Fruit fly (Drosophila melanogaster) whole organism, embryonic: Measurements from ENCODE around the gene CG32857.

ENCODE experiments used
- Awh ChIP-seq: fragments of 200-800 bp; sonication (Bioruptor generic); IDR thresholded peaks from 2 replicates; pipeline ENCODE4, ENCODE4 v1.3.6; 2022; ENCODE audit warnings: missing biosample characterization, missing genetic modification characterization
- Bteb2 ChIP-seq: fragments of 200-800 bp; sonication (Bioruptor generic); optimal IDR thresholded peaks from 2 replicates; lab custom pipeline; 2016; ENCODE audit warnings: missing biosample characterization, missing genetic modification characterization
- CG10147 ChIP-seq: fragments of 200-800 bp; sonication (Bioruptor generic); optimal IDR thresholded peaks from 2 replicates; lab custom pipeline; 2019; ENCODE audit warnings: missing biosample characterization, mild to moderate bottlenecking, missing genetic modification characterization, moderate library complexity
- CG10462 ChIP-seq: fragments of 200-800 bp; sonication (Bioruptor generic); optimal IDR thresholded peaks from 2 replicates; lab custom pipeline; 2016; ENCODE audit warnings: missing biosample characterization, missing genetic modification characterization
- CG12236 ChIP-seq: fragments of 200-800 bp; sonication (Bioruptor generic); optimal IDR thresholded peaks from 2 replicates; lab custom pipeline; 2016; ENCODE audit warnings: missing biosample characterization, missing genetic modification characterization
- CG15011 ChIP-seq: fragments of 200-800 bp; sonication (Bioruptor generic); optimal IDR thresholded peaks from 3 replicates; lab custom pipeline; 2018; ENCODE audit warnings: missing biosample characterization, mild to moderate bottlenecking, missing genetic modification characterization
- CG1647 ChIP-seq: fragments of 200-800 bp; sonication (Bioruptor generic); optimal IDR thresholded peaks from 3 replicates; lab custom pipeline; 2016; ENCODE audit warnings: missing biosample characterization, missing genetic modification characterization
- CG16863 ChIP-seq: fragments of 200-800 bp; sonication (Bioruptor generic); optimal IDR thresholded peaks from 3 replicates; lab custom pipeline; 2016; ENCODE audit warnings: missing biosample characterization, missing genetic modification characterization
- CG17385 ChIP-seq: fragments of 200-800 bp; sonication (Bioruptor generic); optimal IDR thresholded peaks from 3 replicates; lab custom pipeline; 2018; ENCODE audit warnings: missing biosample characterization, mild to moderate bottlenecking, missing genetic modification characterization
- CG1792 ChIP-seq: fragments of 200-800 bp; sonication (Bioruptor generic); optimal IDR thresholded peaks from 2 replicates; lab custom pipeline; 2016; ENCODE audit warnings: missing biosample characterization, missing genetic modification characterization
- CG18011 ChIP-seq: fragments of 200-800 bp; sonication (Bioruptor generic); optimal IDR thresholded peaks from 2 replicates; lab custom pipeline; 2017; ENCODE audit warnings: missing biosample characterization, missing genetic modification characterization, mild to moderate bottlenecking, moderate library complexity, missing genotype
- CG33557 ChIP-seq: fragments of 200-800 bp; sonication (Bioruptor generic); optimal IDR thresholded peaks from 2 replicates; lab custom pipeline; 2019; ENCODE audit warnings: missing biosample characterization, mild to moderate bottlenecking, missing genetic modification characterization, moderate library complexity
- CG3838 ChIP-seq: fragments of 200-800 bp; sonication (Bioruptor generic); optimal IDR thresholded peaks from 3 replicates; lab custom pipeline; 2016; ENCODE audit warnings: missing biosample characterization, missing genetic modification characterization
- CG3995 ChIP-seq: fragments of 200-800 bp; sonication (Bioruptor generic); optimal IDR thresholded peaks from 3 replicates; lab custom pipeline; 2016; ENCODE audit warnings: missing biosample characterization, missing genetic modification characterization
- CG4820 ChIP-seq: fragments of 200-800 bp; sonication (Bioruptor generic); optimal IDR thresholded peaks from 3 replicates; lab custom pipeline; 2016; ENCODE audit warnings: missing biosample characterization, missing genetic modification characterization
- CG6689 ChIP-seq: fragments of 200-800 bp; sonication (Bioruptor generic); IDR thresholded peaks from 2 replicates; pipeline ENCODE4 v1.3.6; 2022; ENCODE audit warnings: missing biosample characterization, missing genetic modification characterization
- CG7786 ChIP-seq: fragments of 200-800 bp; sonication (Bioruptor generic); optimal IDR thresholded peaks from 2 replicates; lab custom pipeline; 2016; ENCODE audit warnings: missing biosample characterization, missing genetic modification characterization
- CG8924 ChIP-seq: fragments of 200-800 bp; optimal IDR thresholded peaks from 3 replicates; lab custom pipeline; 2019; ENCODE audit warnings: missing biosample characterization, mild to moderate bottlenecking, missing genetic modification characterization, moderate library complexity
- CG8944 ChIP-seq: fragments of 200-800 bp; sonication (Bioruptor generic); optimal IDR thresholded peaks from 3 replicates; lab custom pipeline; 2016; ENCODE audit warnings: missing biosample characterization, missing genetic modification characterization
- CoRest ChIP-seq: fragments of 200-800 bp; sonication (Bioruptor generic); optimal IDR thresholded peaks from 3 replicates; lab custom pipeline; 2018; ENCODE audit warnings: missing biosample characterization, mild to moderate bottlenecking, missing genetic modification characterization, moderate library complexity
- Dad ChIP-seq: fragments of 200-800 bp; sonication (Bioruptor generic); optimal IDR thresholded peaks from 3 replicates; lab custom pipeline; 2016; ENCODE audit warnings: missing biosample characterization, missing genetic modification characterization
- Dll ChIP-seq: fragments of 200-800 bp; sonication (Bioruptor generic); IDR thresholded peaks from 4 replicates; pipeline ENCODE4 v1.3.6; 2022; ENCODE audit warnings: missing biosample characterization, missing genetic modification characterization; ENCODE audit not compliant: partially characterized antibody
- Drgx ChIP-seq: fragments of 200-800 bp; sonication (Bioruptor generic); IDR thresholded peaks from 2 replicates; pipeline ENCODE4 v1.3.6; 2022; ENCODE audit warnings: missing biosample characterization, missing genetic modification characterization
- ERR ChIP-seq: fragments of 200-800 bp; sonication (Bioruptor generic); optimal IDR thresholded peaks from 2 replicates; lab custom pipeline; 2016; ENCODE audit warnings: missing biosample characterization, missing genetic modification characterization
- Fer3 ChIP-seq: fragments of 200-800 bp; sonication (Bioruptor generic); optimal IDR thresholded peaks from 2 replicates; lab custom pipeline; 2018; ENCODE audit warnings: missing biosample characterization, mild to moderate bottlenecking, missing genetic modification characterization, moderate library complexity
- Gsc ChIP-seq: fragments of 200-800 bp; sonication (Bioruptor generic); IDR thresholded peaks from 2 replicates; pipeline ENCODE4 v1.3.6; 2022; ENCODE audit warnings: missing biosample characterization, missing genetic modification characterization
- HHEX ChIP-seq: fragments of 200-800 bp; sonication (Bioruptor generic); optimal IDR thresholded peaks from 3 replicates; lab custom pipeline; 2017; ENCODE audit warnings: missing biosample characterization, mild to moderate bottlenecking, missing genetic modification characterization, missing genetic modification reagents
- Med ChIP-seq: fragments of 200-800 bp; sonication (Bioruptor generic); peaks from one replicate; lab custom pipeline; 2016; ENCODE audit warnings: missing biosample characterization, missing genetic modification characterization, mild to moderate bottlenecking, inconsistent platforms, moderate library complexity
- Oaz ChIP-seq: fragments of 200-800 bp; sonication (Bioruptor generic); IDR thresholded peaks from 2 replicates; pipeline ENCODE4 v1.3.6; 2022; ENCODE audit warnings: missing biosample characterization, missing genetic modification characterization
- Oli ChIP-seq: fragments of 200-800 bp; sonication (Bioruptor generic); optimal IDR thresholded peaks from 2 replicates; lab custom pipeline; 2018; ENCODE audit warnings: missing biosample characterization, mild to moderate bottlenecking, missing genetic modification characterization, moderate library complexity
- Scr ChIP-seq: fragments of 200-800 bp; sonication (Bioruptor generic); IDR thresholded peaks from 2 replicates; pipeline ENCODE4 v1.3.6; 2022; ENCODE audit warnings: missing biosample characterization, missing genetic modification characterization; ENCODE audit not compliant: partially characterized antibody
- amos ChIP-seq: fragments of 200-800 bp; sonication (Bioruptor generic); IDR thresholded peaks from 2 replicates; pipeline ENCODE4 v1.3.6; 2022; ENCODE audit warnings: missing biosample characterization, missing genetic modification characterization; ENCODE audit not compliant: partially characterized antibody
- ara ChIP-seq: fragments of 200-800 bp; sonication (Bioruptor generic); IDR thresholded peaks from 2 replicates; pipeline ENCODE4 v1.3.6; 2022; ENCODE audit warnings: missing biosample characterization, missing genetic modification characterization
- br ChIP-seq: fragments of >200 bp; optimal IDR thresholded peaks from 2 replicates; lab custom pipeline; 2017
- chm ChIP-seq: fragments of 200-800 bp; sonication (Bioruptor generic); IDR thresholded peaks from 2 replicates; pipeline ENCODE4 v1.3.6; 2022; ENCODE audit warnings: missing biosample characterization, missing genetic modification characterization
- corto ChIP-seq: fragments of 200-800 bp; sonication (Bioruptor generic); optimal IDR thresholded peaks from 2 replicates; lab custom pipeline; 2016; ENCODE audit warnings: missing biosample characterization, mild to moderate bottlenecking, missing genetic modification characterization, moderate library complexity
- gcm2 ChIP-seq: fragments of 200-800 bp; sonication (Bioruptor generic); optimal IDR thresholded peaks from 2 replicates; lab custom pipeline; 2016; ENCODE audit warnings: missing biosample characterization, missing genetic modification characterization
- gsb ChIP-seq: fragments of 200-800 bp; sonication (Bioruptor generic); IDR thresholded peaks from 2 replicates; pipeline ENCODE4 v1.3.6; 2022; ENCODE audit warnings: missing biosample characterization, missing genetic modification characterization
- gsb-n ChIP-seq: fragments of 200-800 bp; sonication (Bioruptor generic); optimal IDR thresholded peaks from 3 replicates; lab custom pipeline; 2018; ENCODE audit warnings: missing biosample characterization, mild to moderate bottlenecking, missing genetic modification characterization
- hth ChIP-seq: fragments of >200 bp; optimal IDR thresholded peaks from 2 replicates; lab custom pipeline; 2017; ENCODE audit warnings: inconsistent platforms
- inv ChIP-seq: fragments of 200-800 bp; sonication (Bioruptor generic); IDR thresholded peaks from 2 replicates; pipeline ENCODE4 v1.3.6; 2022; ENCODE audit warnings: missing biosample characterization, missing genetic modification characterization; ENCODE audit not compliant: partially characterized antibody
- peb ChIP-seq: fragments of 200-800 bp; sonication (Bioruptor generic); IDR thresholded peaks from 2 replicates; pipeline ENCODE4 v1.3.6; 2022; ENCODE audit warnings: missing biosample characterization, missing genetic modification characterization
- phol ChIP-seq: fragments of 200-800 bp; sonication (Bioruptor generic); optimal IDR thresholded peaks from 3 replicates; lab custom pipeline; 2018; ENCODE audit warnings: missing biosample characterization, mild to moderate bottlenecking, missing genetic modification characterization, moderate library complexity
- psq ChIP-seq: fragments of 200-800 bp; sonication (Bioruptor generic); optimal IDR thresholded peaks from 2 replicates; lab custom pipeline; 2017; ENCODE audit warnings: missing biosample characterization, missing genetic modification characterization
- pum ChIP-seq: fragments of 200-800 bp; sonication (Bioruptor generic); optimal IDR thresholded peaks from 2 replicates; lab custom pipeline; 2016; ENCODE audit warnings: missing biosample characterization, missing genetic modification characterization
- sens-2 ChIP-seq: fragments of 200-800 bp; sonication (Bioruptor generic); IDR thresholded peaks from 2 replicates; pipeline ENCODE4 v1.3.6; 2022; ENCODE audit warnings: missing biosample characterization, missing genetic modification characterization
- sima ChIP-seq: fragments of 200-800 bp; sonication (Bioruptor generic); optimal IDR thresholded peaks from 2 replicates; lab custom pipeline; 2016; ENCODE audit warnings: missing biosample characterization, missing genetic modification characterization
- sisA ChIP-seq: fragments of 200-800 bp; sonication (Bioruptor generic); IDR thresholded peaks from 2 replicates; pipeline ENCODE4 v1.3.6; 2022; ENCODE audit warnings: missing biosample characterization, missing genetic modification characterization
- sqz ChIP-seq: fragments of 200-800 bp; sonication (Bioruptor generic); optimal IDR thresholded peaks from 3 replicates; lab custom pipeline; 2018; ENCODE audit warnings: missing biosample characterization, mild to moderate bottlenecking, missing genetic modification characterization
- wek ChIP-seq: fragments of 200-800 bp; sonication (Bioruptor generic); optimal IDR thresholded peaks from 3 replicates; lab custom pipeline; 2018; ENCODE audit warnings: missing biosample characterization, mild to moderate bottlenecking, missing genetic modification characterization, moderate library complexity
- wor ChIP-seq: fragments of 200-800 bp; sonication (Bioruptor generic); IDR thresholded peaks from 2 replicates; pipeline ENCODE4 v1.3.6; 2022; ENCODE audit warnings: missing biosample characterization, missing genetic modification characterization
- zf30C ChIP-seq: fragments of 200-800 bp; sonication (Bioruptor generic); optimal IDR thresholded peaks from 3 replicates; lab custom pipeline; 2018; ENCODE audit warnings: missing biosample characterization, mild to moderate bottlenecking, missing genetic modification characterization

Gene CG32857

dm6 chrX:21629482-21630159 lies 12.2 kb upstream of the CG32857 start, which contains the start of gene DIP1 (continued):
- TF ChIP-seq HHEX (GFP tag; lab: Kevin White, UChicago), result no peak
- no peak for TF ChIP-seq Oaz (GFP tag; lab: Robert Waterston, UW)
- TF ChIP-seq sima, result no peak
- no peak for TF ChIP-seq psq
- TF ChIP-seq CG8944, result no peak
- no peak for TF ChIP-seq gsb-n (tag; lab: Kevin White, UChicago)
- no peak for TF ChIP-seq pum (GFP tag; lab: Kevin White, UChicago)
- TF ChIP-seq corto (GFP tag; lab: Kevin White, UChicago), result peak; percentile 58
- no peak for TF ChIP-seq peb (GFP tag; lab: Robert Waterston, UW)
- TF ChIP-seq Gsc, result no peak
- peak; percentile 49; the same call in 1 of the 2 replicates for TF ChIP-seq chm (GFP tag; lab: Robert Waterston, UW)
- no peak for TF ChIP-seq wek (GFP tag; lab: Kevin White, UChicago)
- TF ChIP-seq CG33557 (GFP tag; lab: Kevin White, UChicago), result no peak
- no peak for TF ChIP-seq Dll (GFP tag; lab: Robert Waterston, UW)
- TF ChIP-seq CG17385 (GFP tag; lab: Kevin White, UChicago), result peak; percentile 31
- no peak for TF ChIP-seq CG1792 (GFP tag; lab: Kevin White, UChicago)
- TF ChIP-seq gsb (GFP tag; lab: Robert Waterston, UW), result no peak
- no peak for TF ChIP-seq wor
- no peak for TF ChIP-seq br (lab: Kevin White, UChicago)
- TF ChIP-seq Bteb2 (GFP tag; lab: Kevin White, UChicago), result no peak
- TF ChIP-seq CG4820 (GFP tag; lab: Kevin White, UChicago), result no peak
- no peak for TF ChIP-seq CG10147 (GFP tag; lab: Kevin White, UChicago)
- TF ChIP-seq phol (tag; lab: Kevin White, UChicago), result no peak
- TF ChIP-seq Fer3 (tag; lab: Kevin White, UChicago), result peak; percentile 11
- peak; percentile 67 for TF ChIP-seq Drgx (GFP tag; lab: Robert Waterston, UW)
- no peak for TF ChIP-seq ara (GFP tag; lab: Robert Waterston, UW)
- TF ChIP-seq amos (GFP tag; lab: Robert Waterston, UW), result peak; percentile 6; the same call in 1 of the 2 replicates
- no peak for TF ChIP-seq ERR (GFP tag; lab: Kevin White, UChicago)
- no peak for TF ChIP-seq CG3995 (GFP tag; lab: Kevin White, UChicago)
- TF ChIP-seq CG10462 (GFP tag; lab: Kevin White, UChicago), result no peak
- no peak for TF ChIP-seq CG12236 (GFP tag; lab: Kevin White, UChicago)
- TF ChIP-seq gcm2 (GFP tag; lab: Kevin White, UChicago), result no peak
- no peak for TF ChIP-seq sisA
- no peak for TF ChIP-seq CG6689
- no peak for TF ChIP-seq CG18011 (GFP tag; lab: Kevin White, UChicago)
- no peak for TF ChIP-seq inv
- no peak for TF ChIP-seq CG3838 (GFP tag; lab: Kevin White, UChicago)
- TF ChIP-seq CG16863 (GFP tag; lab: Kevin White, UChicago), result no peak
- TF ChIP-seq Dad, result no peak
- TF ChIP-seq zf30C (GFP tag; lab: Kevin White, UChicago), result peak; percentile 52
- TF ChIP-seq Awh (GFP tag; lab: Robert Waterston, UW), result no peak
- no peak for TF ChIP-seq sens-2 (GFP tag; lab: Robert Waterston, UW)
- TF ChIP-seq CG1647 (GFP tag; lab: Kevin White, UChicago), result no peak
- TF ChIP-seq Med (GFP tag; lab: Kevin White, UChicago), result peak; percentile 81
- TF ChIP-seq CoRest (tag; lab: Kevin White, UChicago), result no peak
- peak; percentile 51 for TF ChIP-seq sqz (GFP tag; lab: Kevin White, UChicago)
- no peak for TF ChIP-seq CG7786 (GFP tag; lab: Kevin White, UChicago)
- no peak for TF ChIP-seq hth (lab: Kevin White, UChicago)
- TF ChIP-seq CG8924 (tag; lab: Kevin White, UChicago), result peak; percentile 30
- no peak; the same call in 1 of the 2 replicates for TF ChIP-seq Scr (GFP tag; lab: Robert Waterston, UW)
- TF ChIP-seq CG15011, result no peak
- no peak for TF ChIP-seq Oli (tag; lab: Kevin White, UChicago)
